Comparison of ENCODE assay signal across 2 worm cellular contexts in the genomic region with DNA sequence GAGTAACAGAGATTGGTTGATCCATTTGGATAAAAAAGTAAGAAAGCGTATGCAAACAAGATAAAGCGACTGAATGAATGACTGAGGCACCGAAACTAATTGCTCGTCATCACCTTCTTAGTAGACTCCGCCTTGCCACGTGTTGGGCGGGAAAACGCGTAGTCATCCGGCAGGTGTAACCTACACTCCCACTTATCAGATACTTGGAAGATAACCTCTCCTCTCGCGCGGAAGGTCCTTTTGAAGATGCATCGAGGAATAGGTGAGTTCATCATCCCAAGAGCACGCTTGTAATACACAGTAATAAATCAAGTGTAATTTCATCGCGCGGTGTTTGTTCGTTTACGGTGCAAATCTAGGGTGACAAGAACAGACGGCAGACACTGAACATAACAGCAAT.
A peak's percentile ranks its signal among the peaks of the same experiment; 100 is the strongest.
TF ChIP-seq lines count a peak whose summit lies in the region.

A gene (minus strand): TSS at position 101 of the 400 bp plus-strand sequence.

TF ChIP-seq in whole organism, late embryonic, 69 proteins besides CTCF, POLR2A, EP300 and RAD21:
- TF ChIP-seq elt-2 (tag; optimal IDR thresholded peaks at IDR 0.05; lab: Kevin White, UChicago): peak; percentile 57
- TF ChIP-seq ceh-19 (GFP tag; optimal IDR thresholded peaks at IDR 0.05; lab: Kevin White, UChicago): no peak
- TF ChIP-seq hlh-15 (tag; optimal IDR thresholded peaks at IDR 0.05; lab: Kevin White, UChicago): no peak

TF ChIP-seq in whole organism, mixed stage, embryonic, 35 proteins besides CTCF, POLR2A, EP300 and RAD21:
- TF ChIP-seq blmp-1 (tag; optimal IDR thresholded peaks at IDR 0.05; lab: Kevin White, UChicago): no peak
- TF ChIP-seq drap-1 (GFP tag; optimal IDR thresholded peaks at IDR 0.05; lab: Kevin White, UChicago): no peak
- peak; percentile 29 for TF ChIP-seq nhr-2 (tag; optimal IDR thresholded peaks at IDR 0.05; lab: Kevin White, UChicago)
TF ChIP-seq in whole organism, mixed stage, embryonic: peak in this region for 1.
